Fruit fly (Drosophila melanogaster): Measurements from ENCODE around the gene Ance.

The Ance gene

dm6 chr2L:13905072-13905847 lies at the start of gene Ance (continued):
- 0 out of 2 replicates have a peak, but pooled peaks have one; percentile 15 for TF ChIP-seq CG31441 (GFP tag; IDR thresholded peaks at IDR 0.05)
- peak; percentile 10 for TF ChIP-seq kni (GFP tag; optimal IDR thresholded peaks at IDR 0.05)
- no peak for TF ChIP-seq kay (GFP tag; optimal IDR thresholded peaks at IDR 0.05)
- no peak for TF ChIP-seq Dref (GFP tag; IDR thresholded peaks at IDR 0.05)
- TF ChIP-seq zfh1 (GFP tag; IDR thresholded peaks at IDR 0.05) = peak; percentile 62
- peak; percentile 13 for TF ChIP-seq phol (tag; optimal IDR thresholded peaks at IDR 0.05)
- peak; percentile 54 for TF ChIP-seq unpg (GFP tag; optimal IDR thresholded peaks at IDR 0.05)
- TF ChIP-seq exex (tag; optimal IDR thresholded peaks at IDR 0.05) = peak; percentile 99
- no peak for TF ChIP-seq pzg (GFP tag; optimal IDR thresholded peaks at IDR 0.05)
- no peak for TF ChIP-seq CG12769 (tag; optimal IDR thresholded peaks at IDR 0.05)
- no peak for TF ChIP-seq ERR (GFP tag; optimal IDR thresholded peaks at IDR 0.05)
- TF ChIP-seq run (tag; optimal IDR thresholded peaks at IDR 0.05) = no peak
- TF ChIP-seq CG9215 (GFP tag; IDR thresholded peaks at IDR 0.05) = peak; percentile 39; the same call in 1 of the 2 replicates
- no peak for TF ChIP-seq twi (tag; optimal IDR thresholded peaks at IDR 0.05)
- peak; percentile 55 for TF ChIP-seq CoRest (tag; optimal IDR thresholded peaks at IDR 0.05)
- peak; percentile 65 for TF ChIP-seq vvl (GFP tag; IDR thresholded peaks at IDR 0.05)
- no peak for TF ChIP-seq dan (GFP tag; IDR thresholded peaks at IDR 0.05)
- 0 out of 2 replicates have a peak, but pooled peaks have one; percentile 27 for TF ChIP-seq Drgx (GFP tag; IDR thresholded peaks at IDR 0.05)
- TF ChIP-seq org-1 (GFP tag; optimal IDR thresholded peaks at IDR 0.05) = peak; percentile 33
- TF ChIP-seq HLH3B (GFP tag; IDR thresholded peaks at IDR 0.05) = 0 out of 2 replicates have a peak, but pooled peaks have one; percentile 10
- no peak for TF ChIP-seq ttk (GFP tag; IDR thresholded peaks at IDR 0.05)
- TF ChIP-seq CG12659 (GFP tag; optimal IDR thresholded peaks at IDR 0.05) = peak; percentile 61
- TF ChIP-seq wor (GFP tag; IDR thresholded peaks at IDR 0.05) = no peak
- TF ChIP-seq BtbVII (GFP tag; optimal IDR thresholded peaks at IDR 0.05) = peak; percentile 4
- peak; percentile 27; the same call in 1 of the 3 replicates for TF ChIP-seq CG34422 (GFP tag; IDR thresholded peaks at IDR 0.05)
- no peak for TF ChIP-seq CG11085 (GFP tag; IDR thresholded peaks at IDR 0.05)
- peak; percentile 20 for TF ChIP-seq sug (tag; optimal IDR thresholded peaks at IDR 0.05)
- peak; percentile 50 for TF ChIP-seq CG9817 (tag; optimal IDR thresholded peaks at IDR 0.05)
- peak; percentile 69 for TF ChIP-seq Atf6 (GFP tag; IDR thresholded peaks at IDR 0.05)
- no peak for TF ChIP-seq Rx (GFP tag; IDR thresholded peaks at IDR 0.05)
- TF ChIP-seq CG9932 (GFP tag; IDR thresholded peaks at IDR 0.05) = peak; percentile 69
- peak; percentile 15 for TF ChIP-seq HmgZ (tag; optimal IDR thresholded peaks at IDR 0.05)
- peak; percentile 56 for TF ChIP-seq Usf (GFP tag; optimal IDR thresholded peaks at IDR 0.05)
- TF ChIP-seq her (GFP tag; optimal IDR thresholded peaks at IDR 0.05) = peak; percentile 4
- no peak for TF ChIP-seq Dp (GFP tag; optimal IDR thresholded peaks at IDR 0.05)
- peak; percentile 59 for TF ChIP-seq CG2120 (GFP tag; optimal IDR thresholded peaks at IDR 0.05)
- 0 out of 2 replicates have a peak, but pooled peaks have one; percentile 28 for TF ChIP-seq E2f1 (GFP tag; IDR thresholded peaks at IDR 0.05)
- peak; percentile 17 for TF ChIP-seq CG15011 (GFP tag; optimal IDR thresholded peaks at IDR 0.05)
- peak; percentile 0 for TF ChIP-seq CrebB (tag; optimal IDR thresholded peaks at IDR 0.05)
- peak; percentile 46 for TF ChIP-seq Fer3 (tag; optimal IDR thresholded peaks at IDR 0.05)
- TF ChIP-seq CG17186 (GFP tag; optimal IDR thresholded peaks at IDR 0.05) = no peak
- no peak for TF ChIP-seq CG4707 (GFP tag; optimal IDR thresholded peaks at IDR 0.05)
- peak in 1 of 2 experiments; percentile 10 for TF ChIP-seq tll (GFP tag; optimal IDR thresholded peaks at IDR 0.05)
- peak; percentile 58; the same call in 1 of the 3 replicates for TF ChIP-seq Dbx (GFP tag; IDR thresholded peaks at IDR 0.05)
- no peak for TF ChIP-seq hbn (GFP tag; IDR thresholded peaks at IDR 0.05; ENCODE audit: partially characterized antibody)
- TF ChIP-seq az2 (GFP tag; optimal IDR thresholded peaks at IDR 0.05) = no peak
- peak; percentile 16 for TF ChIP-seq CG8290 (GFP tag; optimal IDR thresholded peaks at IDR 0.05)
- no peak for TF ChIP-seq CG8290 (tag; optimal IDR thresholded peaks at IDR 0.05)
- TF ChIP-seq danr (GFP tag; IDR thresholded peaks at IDR 0.05) = no peak
- TF ChIP-seq CG17829 (tag; optimal IDR thresholded peaks at IDR 0.05) = peak; percentile 36

All from whole organism, embryonic.